Fruit fly (Drosophila melanogaster): ENCODE data around the gene NANS.

dm6 chr3R:12439039-12439400 is 12.6 kb downstream of the NANS start, which contains the start of the genes CG17207 and CG46427:
- TF ChIP-seq CG8301 (tag; optimal IDR thresholded peaks at IDR 0.05) (no peak), Snoo (tag; optimal IDR thresholded peaks at IDR 0.05) (no peak), CG17806 (tag; optimal IDR thresholded peaks at IDR 0.05) (no peak), EcR (GFP tag; optimal IDR thresholded peaks at IDR 0.05) (no peak), CG32121 (GFP tag; IDR thresholded peaks at IDR 0.05) (no peak), CG10348 (GFP tag; IDR thresholded peaks at IDR 0.05) (no peak), Pif1B (GFP tag; optimal IDR thresholded peaks at IDR 0.05) (no peak), gl (tag; optimal IDR thresholded peaks at IDR 0.05) (no peak), fd96Ca (GFP tag; IDR thresholded peaks at IDR 0.05) (no peak), CG15710 (tag; optimal IDR thresholded peaks at IDR 0.05) (no peak), Ets98B (GFP tag; IDR thresholded peaks at IDR 0.05) (no peak)
